Worm (Caenorhabditis elegans): ENCODE results near the gene try-8.

try-8 gene

DNA sequence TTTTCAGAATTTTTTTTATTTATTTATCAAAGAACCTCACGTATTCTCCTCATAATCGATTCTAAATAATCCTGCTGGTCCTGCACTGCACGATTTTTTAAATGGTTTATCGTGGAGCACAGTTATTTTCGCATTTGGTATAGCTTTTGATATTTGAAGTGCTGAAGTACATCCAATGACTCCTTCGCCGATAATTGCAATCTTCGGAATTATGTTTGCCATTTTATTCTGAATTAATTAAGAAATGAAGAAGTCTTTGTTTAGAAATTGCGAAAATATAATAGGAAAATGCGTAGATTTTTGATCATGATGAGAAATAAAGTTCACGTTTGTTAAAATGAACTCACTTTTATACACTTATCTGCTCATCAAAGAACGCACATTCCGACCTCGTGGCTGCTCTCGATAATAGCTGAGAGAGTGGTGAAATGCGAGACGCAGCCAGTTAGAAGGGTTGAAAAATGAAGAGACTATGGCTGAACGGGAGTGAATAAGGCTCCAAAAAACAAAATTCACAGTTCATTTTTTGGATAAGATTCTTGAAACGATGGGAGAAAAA lies 19.3 kb downstream of the try-8 start (continued):
- TF ChIP-seq nhr-71 (tag; optimal IDR thresholded peaks at IDR 0.05) (peak; percentile 92), efl-1 (optimal IDR thresholded peaks at IDR 0.05) (peak; percentile 19 to 41), efl-1 (GFP tag; optimal IDR thresholded peaks at IDR 0.05 in 1 of 2) (peak in 1 of 2 experiments; percentile 87), sptf-1 (tag; optimal IDR thresholded peaks at IDR 0.05) (no peak), tbx-2 (tag; optimal IDR thresholded peaks at IDR 0.05) (peak; percentile 69), jun-1 (tag; optimal IDR thresholded peaks at IDR 0.05) (no peak), blmp-1 (tag; optimal IDR thresholded peaks at IDR 0.05) (peak; percentile 5), pqm-1 (tag; optimal IDR thresholded peaks at IDR 0.05) (no peak), lsy-2 (tag; optimal IDR thresholded peaks at IDR 0.05) (peak; percentile 55 to 58), fkh-10 (GFP tag; optimal IDR thresholded peaks at IDR 0.05) (peak; percentile 33), nhr-47 (tag; optimal IDR thresholded peaks at IDR 0.05) (peak; percentile 55), dpl-1 (GFP tag; optimal IDR thresholded peaks at IDR 0.05) (peak in 2 of 3 experiments; percentile 37 to 45)

DNA sequence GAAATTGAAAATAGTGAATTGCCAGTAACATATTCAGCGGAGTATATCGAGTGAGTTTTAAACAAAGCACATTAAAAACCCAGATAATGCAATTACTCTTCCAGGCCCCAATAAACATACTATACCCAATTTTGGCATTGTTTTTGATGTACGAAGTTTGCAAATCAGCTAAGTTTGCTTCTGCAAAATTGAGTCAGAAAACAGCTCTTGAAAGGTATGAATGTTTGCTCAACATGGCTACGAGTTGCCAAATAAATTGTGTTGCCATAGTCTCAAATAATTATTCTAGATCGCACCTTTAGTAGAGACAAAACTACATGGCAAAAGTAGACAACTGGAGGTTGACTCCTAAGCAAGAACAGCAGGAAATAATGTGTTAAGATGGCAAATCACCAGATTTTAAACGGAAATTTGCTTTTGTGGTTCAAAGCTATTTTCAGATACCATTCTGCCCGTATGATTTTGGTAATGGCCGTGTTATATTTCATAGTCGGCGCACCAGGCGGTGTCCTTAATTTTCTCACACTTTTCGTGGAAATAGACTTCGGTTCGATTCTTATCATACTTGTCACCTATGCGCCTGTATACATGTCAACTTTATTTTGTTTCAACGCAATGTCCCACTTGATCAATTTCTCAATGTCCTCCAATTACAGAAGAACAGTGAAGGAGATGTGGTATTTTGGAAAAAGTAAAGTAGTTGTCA lies 21.5 kb downstream of the try-8 start:
- 0 out of 2 replicates have a peak, but pooled peaks have one; percentile 10 for TF ChIP-seq ceh-88 (GFP tag; IDR thresholded peaks at IDR 0.05)
- TF ChIP-seq efl-1 (optimal IDR thresholded peaks at IDR 0.05): no peak
- TF ChIP-seq efl-1 (GFP tag; optimal IDR thresholded peaks at IDR 0.05 in 1 of 2): peak in 1 of 2 experiments; percentile 80
- peak; percentile 44 for TF ChIP-seq snu-23 (GFP tag; optimal IDR thresholded peaks at IDR 0.05)
- TF ChIP-seq nhr-85 (tag): peak; percentile 53
- peak; percentile 5 for TF ChIP-seq elt-2 (tag; optimal IDR thresholded peaks at IDR 0.05)
- no peak for TF ChIP-seq mep-1 (tag; optimal IDR thresholded peaks at IDR 0.05)
- peak; percentile 6 for TF ChIP-seq nhr-20 (tag; optimal IDR thresholded peaks at IDR 0.05)
- TF ChIP-seq nhr-90 (tag; optimal IDR thresholded peaks at IDR 0.05; ENCODE audit: poor library complexity): peak; percentile 24
- TF ChIP-seq elt-3 (tag; optimal IDR thresholded peaks at IDR 0.05): peak in 1 of 6 experiments; percentile 35
- no peak for TF ChIP-seq efl-3 (GFP tag; optimal IDR thresholded peaks at IDR 0.05)
- peak; percentile 21 for TF ChIP-seq lir-3 (tag; optimal IDR thresholded peaks at IDR 0.05; ENCODE audit: poor library complexity)
- TF ChIP-seq ama-1 (optimal IDR thresholded peaks at IDR 0.05): peak; percentile 52
- no peak for TF ChIP-seq nhr-47 (tag; optimal IDR thresholded peaks at IDR 0.05)
- no peak for TF ChIP-seq lsy-2 (tag; optimal IDR thresholded peaks at IDR 0.05)

DNA sequence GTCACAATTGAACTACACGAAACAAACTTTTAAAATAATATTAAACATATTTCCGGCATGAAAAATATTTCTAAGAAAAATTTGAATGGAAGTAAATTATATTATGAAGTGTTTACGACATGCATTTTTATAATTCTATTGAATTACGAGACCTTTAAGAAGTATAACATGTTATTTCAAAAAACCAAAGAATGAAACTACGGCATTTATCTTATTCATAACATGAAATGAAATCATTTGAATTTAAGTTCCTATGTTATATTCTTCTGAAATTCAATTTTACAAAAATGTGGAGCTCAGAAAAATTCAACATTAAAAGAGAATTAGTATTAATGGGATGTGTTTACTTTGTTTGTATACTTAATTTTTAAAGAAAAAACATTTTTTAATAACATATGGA lies 23.1 kb downstream of the try-8 start, which contains the start of gene srw-71:
TSS of gene srw-71 (minus strand) at position 101 of the 400 bp plus-strand sequence.
- TF ChIP-seq pqm-1 (tag; optimal IDR thresholded peaks at IDR 0.05) (no peak), nhr-11 (tag; optimal IDR thresholded peaks at IDR 0.05) (peak; percentile 30), fkh-8 (tag; optimal IDR thresholded peaks at IDR 0.05) (peak; percentile 33)

DNA sequence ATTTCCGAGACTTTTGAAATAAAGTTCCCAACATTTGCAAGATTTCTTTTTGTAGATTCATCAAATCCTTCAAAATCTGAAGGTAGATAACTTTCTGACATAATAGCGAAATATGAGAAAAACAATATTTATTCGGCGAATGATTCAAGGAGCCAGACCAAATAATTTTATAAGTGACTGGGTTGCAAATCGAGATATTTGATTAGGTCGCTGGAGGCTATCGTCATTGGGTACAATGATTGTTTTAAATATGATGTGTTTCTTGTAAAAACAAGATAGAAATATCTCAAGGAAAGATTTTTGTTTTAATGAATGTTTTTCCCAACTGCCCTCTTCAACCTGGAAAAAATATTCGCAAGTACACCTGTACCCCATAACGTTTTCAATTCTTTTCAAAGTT lies 25.3 kb downstream of the try-8 start, which contains the start of gene srw-69:
TSS of gene srw-69 (minus strand) at position 101 of the 400 bp plus-strand sequence.
- TF ChIP-seq elt-2 (tag; optimal IDR thresholded peaks at IDR 0.05): no peak
- TF ChIP-seq nhr-77 (tag; optimal IDR thresholded peaks at IDR 0.05): no peak
- no peak for TF ChIP-seq nhr-85 (tag)
- no peak for TF ChIP-seq lin-35 (GFP tag; optimal IDR thresholded peaks at IDR 0.05)
- no peak for TF ChIP-seq alr-1 (tag; optimal IDR thresholded peaks at IDR 0.05; ENCODE audit: borderline replicate concordance)
- TF ChIP-seq unc-98 (GFP tag; IDR thresholded peaks at IDR 0.05): no peak
- TF ChIP-seq swsn-7 (tag; optimal IDR thresholded peaks at IDR 0.05): no peak
- no peak for TF ChIP-seq nhr-28 (tag; optimal IDR thresholded peaks at IDR 0.05)
- no peak for TF ChIP-seq jun-1 (tag; optimal IDR thresholded peaks at IDR 0.05)
- TF ChIP-seq fkh-4 (tag; optimal IDR thresholded peaks at IDR 0.05; ENCODE audit: borderline replicate concordance): no peak
- TF ChIP-seq elt-3 (tag; optimal IDR thresholded peaks at IDR 0.05): no peak
- no peak for TF ChIP-seq nhr-20 (tag; optimal IDR thresholded peaks at IDR 0.05)

DNA sequence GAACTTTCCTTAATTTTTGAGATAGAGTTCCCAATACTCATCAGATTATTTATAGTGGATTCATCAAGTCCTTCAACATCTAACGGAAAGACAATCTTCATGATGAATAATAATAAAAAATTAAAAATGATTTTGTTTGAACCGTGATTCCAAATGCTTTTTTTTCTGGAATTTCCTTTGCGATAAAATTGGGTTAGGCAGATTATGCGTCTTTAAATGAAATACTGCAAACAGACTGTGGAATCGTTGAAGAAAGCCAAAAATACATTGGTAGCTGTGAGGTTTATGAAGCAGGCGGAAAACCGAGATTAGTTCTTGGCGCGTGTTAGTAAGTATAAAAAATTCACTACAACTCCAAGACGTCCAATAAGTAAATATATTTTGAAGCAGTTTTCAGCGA lies 27.5 kb downstream of the try-8 start, which contains the start of gene srw-68:
TSS of gene srw-68 (minus strand) at position 101 of the 400 bp plus-strand sequence.
- no peak for TF ChIP-seq zag-1 (tag; optimal IDR thresholded peaks at IDR 0.05)
- TF ChIP-seq lin-13 (GFP tag; optimal IDR thresholded peaks at IDR 0.05): no peak
